Worm (Caenorhabditis elegans) whole organism, young adult: ENCODE measurements around the gene D1054.19.
A peak's percentile ranks its signal among the peaks of the same experiment; 100 is the strongest.

ENCODE experiments used
- B0035.1 ChIP-seq: sonication (generic microtip); optimal IDR thresholded peaks from 2 replicates; lab custom pipeline; 2016; ENCODE audit warnings: missing genetic modification characterization, mild to moderate bottlenecking, missing compliant biosample characterization, missing genotype, missing genetic modification reagents
- C06A6.2 ChIP-seq: fragments of 200-800 bp; sonication (Bioruptor generic); conservative IDR thresholded peaks from 2 replicates; pipeline ENCODE4 v1.3.6; 2022; ENCODE audit warnings: missing genetic modification characterization, missing compliant biosample characterization
- F10E7.11 ChIP-seq: sonication (generic microtip); optimal IDR thresholded peaks from 2 replicates; lab custom pipeline; 2017; ENCODE audit warnings: mild to moderate bottlenecking, missing genetic modification characterization, moderate library complexity, missing compliant biosample characterization
- F33H1.4 ChIP-seq: fragments of 200-800 bp; sonication (Bioruptor generic); IDR thresholded peaks from 2 replicates; pipeline ENCODE4 v1.3.6; 2022; ENCODE audit warnings: missing genetic modification reagents, missing genetic modification characterization, missing compliant biosample characterization
- F55B11.4 ChIP-seq: sonication (generic microtip); optimal IDR thresholded peaks from 2 replicates; lab custom pipeline; 2016; ENCODE audit warnings: missing compliant biosample characterization, missing genetic modification characterization, borderline replicate concordance; ENCODE audit not compliant: insufficient read depth
- F57C9.4 ChIP-seq: sonication (generic microtip); optimal IDR thresholded peaks from 2 replicates; lab custom pipeline; 2017; ENCODE audit warnings: mild to moderate bottlenecking, missing genetic modification characterization, missing compliant biosample characterization
- Y53F4B.3 ChIP-seq: fragments of 200-800 bp; sonication (Bioruptor generic); IDR thresholded peaks from 2 replicates; pipeline ENCODE4 v1.3.6; 2022; ENCODE audit warnings: missing genetic modification reagents, missing genetic modification characterization, missing compliant biosample characterization
- Y53G8AR.9 ChIP-seq: fragments of 200-800 bp; sonication (Bioruptor generic); conservative IDR thresholded peaks from 2 replicates; pipeline ENCODE4 v1.3.6; 2022; ENCODE audit warnings: missing genetic modification reagents, missing genetic modification characterization, missing compliant biosample characterization
- Y67H2A.10 ChIP-seq: fragments of 200-800 bp; sonication (Bioruptor generic); conservative IDR thresholded peaks from 2 replicates; pipeline ENCODE4 v1.3.6; 2022; ENCODE audit warnings: missing genetic modification reagents, missing genetic modification characterization, missing compliant biosample characterization
- atf-7 ChIP-seq: sonication (generic microtip); optimal IDR thresholded peaks from 2 replicates; lab custom pipeline; 2017; ENCODE audit warnings: mild to moderate bottlenecking, missing genetic modification characterization, missing compliant biosample characterization
- athp-1 ChIP-seq: sonication (generic microtip); optimal IDR thresholded peaks from 2 replicates; lab custom pipeline; 2017; ENCODE audit warnings: mild to moderate bottlenecking, missing genetic modification characterization, missing compliant biosample characterization
- attf-5 ChIP-seq: fragments of 200-800 bp; sonication (Bioruptor generic); optimal IDR thresholded peaks from 2 replicates; lab custom pipeline; 2018; ENCODE audit warnings: mild to moderate bottlenecking, missing genetic modification characterization, missing compliant biosample characterization
- bed-1 ChIP-seq: fragments of 200-800 bp; sonication (Bioruptor generic); IDR thresholded peaks from 2 replicates; pipeline ENCODE4 v1.3.6; 2022; ENCODE audit warnings: missing genetic modification reagents, missing genetic modification characterization, missing compliant biosample characterization
- cebp-1 ChIP-seq, 2 experiments: fragments of 200-800 bp in 1 of 2; sonication (Bioruptor generic) in 1 of 2; sonication (generic microtip) in 1 of 2; IDR thresholded peaks in 1 of 2; optimal IDR thresholded peaks in 1 of 2; 2 replicates each; pipeline versions ENCODE4 v1.3.6 to Lab custom; 2017 to 2022; ENCODE audit warnings: missing compliant biosample characterization in 2 of 2, missing genetic modification characterization in 2 of 2, mild to moderate bottlenecking in 1 of 2, missing genetic modification reagents in 1 of 2, moderate library complexity in 1 of 2
- ceh-91 ChIP-seq: fragments of 200-800 bp; sonication (Bioruptor generic); IDR thresholded peaks from 2 replicates; pipeline ENCODE4 v1.3.6; 2022; ENCODE audit warnings: missing genetic modification reagents, missing genetic modification characterization, missing compliant biosample characterization
- chd-7 ChIP-seq: sonication (generic microtip); optimal IDR thresholded peaks from 2 replicates; lab custom pipeline; 2016; ENCODE audit warnings: mild to moderate bottlenecking, missing genetic modification characterization, moderate library complexity, missing compliant biosample characterization
- dpff-1 ChIP-seq: sonication (generic microtip); optimal IDR thresholded peaks from 2 replicates; lab custom pipeline; 2017; ENCODE audit warnings: mild to moderate bottlenecking, missing genetic modification characterization, missing compliant biosample characterization
- efl-1 ChIP-seq: fragments of 150-350 bp; optimal IDR thresholded peaks from 2 replicates; lab custom pipeline; 2014; ENCODE audit warnings: missing biosample characterization, missing genetic modification reagents, missing genetic modification characterization
- egl-44 ChIP-seq: fragments of 200-800 bp; sonication (Bioruptor generic); IDR thresholded peaks from 2 replicates; pipeline ENCODE4 v1.3.6; 2022; ENCODE audit warnings: missing genetic modification reagents, missing genetic modification characterization, missing compliant biosample characterization
- ets-4 ChIP-seq: fragments of 200-800 bp; sonication (Bioruptor generic); optimal IDR thresholded peaks from 2 replicates; lab custom pipeline; 2018; ENCODE audit warnings: mild to moderate bottlenecking, missing genetic modification characterization, missing compliant biosample characterization
- hlh-12 ChIP-seq: sonication (generic microtip); optimal IDR thresholded peaks from 2 replicates; lab custom pipeline; 2016; ENCODE audit warnings: missing genetic modification characterization, missing compliant biosample characterization
- hmg-20 ChIP-seq: fragments of 200-800 bp; sonication (Bioruptor generic); IDR thresholded peaks from 2 replicates; pipeline ENCODE4 v1.3.6; 2022; ENCODE audit warnings: missing genetic modification reagents, missing genetic modification characterization, missing compliant biosample characterization
- lag-1 ChIP-seq: fragments of 200-800 bp; sonication (Bioruptor generic); IDR thresholded peaks from 2 replicates; pipeline ENCODE4 v1.3.6; 2022; ENCODE audit warnings: missing genetic modification reagents, missing genetic modification characterization, missing compliant biosample characterization
- let-607 ChIP-seq, 2 experiments: fragments of 200-800 bp in 1 of 2; sonication (Bioruptor generic) in 1 of 2; sonication (generic microtip) in 1 of 2; optimal IDR thresholded peaks; 2 replicates each; lab custom pipeline; 2016 to 2018; ENCODE audit warnings: mild to moderate bottlenecking in 2 of 2, missing compliant biosample characterization in 2 of 2, missing genetic modification characterization in 2 of 2, moderate library complexity in 2 of 2, missing genotype in 1 of 2
- lin-35 ChIP-seq, 3 experiments: fragments of 150-350 bp in 2 of 3; sonication (generic microtip) in 1 of 3; optimal IDR thresholded peaks; 2 replicates each; lab custom pipeline; 2014 to 2018; ENCODE audit warnings: missing biosample characterization in 3 of 3, missing genetic modification characterization in 3 of 3, missing genetic modification reagents in 3 of 3
- lin-40 ChIP-seq: sonication (generic microtip); optimal IDR thresholded peaks from 2 replicates; lab custom pipeline; 2016; ENCODE audit warnings: missing genetic modification characterization, mild to moderate bottlenecking, missing compliant biosample characterization, missing genotype, missing genetic modification reagents
- lin-54 ChIP-seq: fragments of 200-800 bp; sonication (Bioruptor generic); optimal IDR thresholded peaks from 2 replicates; lab custom pipeline; 2018; ENCODE audit warnings: mild to moderate bottlenecking, missing genetic modification characterization, missing compliant biosample characterization
- lir-1 ChIP-seq: fragments of 200-800 bp; sonication (Bioruptor generic); conservative IDR thresholded peaks from 2 replicates; pipeline ENCODE4 v1.3.6; 2022; ENCODE audit warnings: missing genetic modification reagents, missing genetic modification characterization, missing compliant biosample characterization
- lsl-1 ChIP-seq: fragments of 200-800 bp; sonication (Bioruptor generic); optimal IDR thresholded peaks from 2 replicates; lab custom pipeline; 2018; ENCODE audit warnings: mild to moderate bottlenecking, missing genetic modification characterization, moderate library complexity, missing compliant biosample characterization
- madf-10 ChIP-seq: sonication (generic microtip); optimal IDR thresholded peaks from 2 replicates; lab custom pipeline; 2016; ENCODE audit warnings: mild to moderate bottlenecking, missing genetic modification characterization, missing compliant biosample characterization
- madf-6 ChIP-seq: fragments of 200-800 bp; sonication (Bioruptor generic); IDR thresholded peaks from 2 replicates; pipeline ENCODE4 v1.3.6; 2022; ENCODE audit warnings: missing genetic modification reagents, missing genetic modification characterization, missing compliant biosample characterization
- nfyb-1 ChIP-seq: fragments of 200-800 bp; sonication (Bioruptor generic); IDR thresholded peaks from 2 replicates; pipeline ENCODE4 v1.3.6; 2022; ENCODE audit warnings: missing genetic modification reagents, missing genetic modification characterization, missing compliant biosample characterization
- nhr-179 ChIP-seq: sonication (generic microtip); optimal IDR thresholded peaks from 2 replicates; lab custom pipeline; 2016; ENCODE audit warnings: mild to moderate bottlenecking, missing genetic modification characterization, missing compliant biosample characterization
- nhr-80 ChIP-seq: sonication (generic microtip); optimal IDR thresholded peaks from 2 replicates; lab custom pipeline; 2016; ENCODE audit warnings: missing genetic modification characterization, missing compliant biosample characterization
- pha-4 ChIP-seq: fragments of 150-350 bp; sonication (generic microtip); optimal IDR thresholded peaks from 2 replicates; lab custom pipeline; 2014; ENCODE audit warnings: missing biosample characterization, missing genetic modification reagents, missing genetic modification characterization
- sea-2 ChIP-seq: fragments of 200-800 bp; sonication (Bioruptor generic); IDR thresholded peaks from 2 replicates; pipeline ENCODE4 v1.3.6; 2022; ENCODE audit warnings: missing genetic modification characterization, missing compliant biosample characterization
- snpc-4 ChIP-seq, 5 experiments: fragments of 150-350 bp in 1 of 5; sonication (generic microtip) in 4 of 5; optimal IDR thresholded peaks; 2 replicates each; lab custom pipeline; 2014 to 2018; ENCODE audit warnings: missing genetic modification characterization in 5 of 5, missing biosample characterization in 3 of 5, antibody characterized with exemption in 2 of 5, mild to moderate bottlenecking in 2 of 5, missing compliant biosample characterization in 2 of 5, missing genotype in 2 of 5, moderate library complexity in 2 of 5, missing genetic modification reagents in 1 of 5
- somi-1 ChIP-seq: fragments of 200-800 bp; sonication (Bioruptor generic); optimal IDR thresholded peaks from 2 replicates; lab custom pipeline; 2018; ENCODE audit warnings: mild to moderate bottlenecking, missing genetic modification characterization, missing compliant biosample characterization
- tbp1 ChIP-seq: fragments of 200-800 bp; sonication (Bioruptor generic); optimal IDR thresholded peaks from 2 replicates; lab custom pipeline; 2018; ENCODE audit warnings: mild to moderate bottlenecking, missing genetic modification characterization, missing compliant biosample characterization
- tbx-9 ChIP-seq: sonication (generic microtip); optimal IDR thresholded peaks from 2 replicates; lab custom pipeline; 2016; ENCODE audit warnings: borderline replicate concordance, missing genetic modification characterization, inconsistent platforms, missing compliant biosample characterization
- tlf-1 ChIP-seq: fragments of 200-800 bp; sonication (Bioruptor generic); optimal IDR thresholded peaks from 2 replicates; lab custom pipeline; 2018; ENCODE audit warnings: mild to moderate bottlenecking, missing genetic modification characterization, missing compliant biosample characterization
- unc-62 ChIP-seq: fragments of 150-350 bp; optimal IDR thresholded peaks from 2 replicates; lab custom pipeline; 2014; ENCODE audit warnings: missing biosample characterization, missing genetic modification reagents, missing genetic modification characterization
- zfh-2 ChIP-seq: fragments of 200-800 bp; sonication (Bioruptor generic); conservative IDR thresholded peaks from 2 replicates; pipeline ENCODE4 v1.3.6; 2022; ENCODE audit warnings: missing genetic modification reagents, missing genetic modification characterization, missing compliant biosample characterization
- ztf-22 ChIP-seq: fragments of 200-800 bp; sonication (Bioruptor generic); optimal IDR thresholded peaks from 2 replicates; lab custom pipeline; 2018; ENCODE audit warnings: mild to moderate bottlenecking, missing genetic modification characterization, moderate library complexity, missing compliant biosample characterization
- ztf-26 ChIP-seq: sonication (generic microtip); optimal IDR thresholded peaks from 2 replicates; lab custom pipeline; 2017; ENCODE audit warnings: missing genetic modification characterization, missing compliant biosample characterization
- ztf-28 ChIP-seq: fragments of 200-800 bp; sonication (Bioruptor generic); IDR thresholded peaks from 2 replicates; pipeline ENCODE4 v1.3.6; 2022; ENCODE audit warnings: missing genetic modification reagents, missing genetic modification characterization, missing compliant biosample characterization
- ztf-3 ChIP-seq: fragments of 200-800 bp; sonication (Bioruptor generic); optimal IDR thresholded peaks from 2 replicates; lab custom pipeline; 2018; ENCODE audit warnings: mild to moderate bottlenecking, missing genetic modification characterization, missing compliant biosample characterization
- ztf-6 ChIP-seq: fragments of 200-800 bp; sonication (Bioruptor generic); IDR thresholded peaks from 2 replicates; pipeline ENCODE4 v1.3.6; 2022; ENCODE audit warnings: missing genetic modification reagents, missing genetic modification characterization, missing compliant biosample characterization

Gene D1054.19

ce11 chrV:10802060-10802459 lies 6.5 kb downstream of the D1054.19 start:
- TF ChIP-seq nhr-80 (peak; percentile 89), lin-54 (GFP tag; lab: Kevin White, UChicago) (peak; percentile 41), F55B11.4 (tag; lab: Kevin White, UChicago) (no peak), lin-35 (GFP tag; optimal IDR thresholded peaks at IDR 0.05; lab: Kevin White, UChicago) (no peak), F10E7.11 (tag; lab: Kevin White, UChicago) (no peak), let-607 (tag; optimal IDR thresholded peaks at IDR 0.05; lab: Kevin White, UChicago) (peak in 1 of 2 experiments; percentile 73), madf-6 (no peak), egl-44 (no peak), ztf-22 (GFP tag; lab: Kevin White, UChicago) (peak; percentile 90), C06A6.2 (GFP tag; lab: Robert Waterston, UW) (no peak), efl-1 (GFP tag; lab: Kevin White, UChicago) (no peak), somi-1 (no peak), lsl-1 (GFP tag; lab: Kevin White, UChicago) (no peak), madf-10 (tag; lab: Kevin White, UChicago) (peak; percentile 46), ztf-3 (no peak), pha-4 (tag; lab: Kevin White, UChicago) (peak; percentile 46), atf-7 (peak; percentile 91), nhr-179 (tag; lab: Kevin White, UChicago) (no peak), tbp1 (GFP tag; lab: Kevin White, UChicago) (peak; percentile 40), attf-5 (GFP tag; lab: Kevin White, UChicago) (no peak), ets-4 (peak; percentile 24), dpff-1 (tag; lab: Kevin White, UChicago) (no peak), snpc-4 (GFP tag; optimal IDR thresholded peaks at IDR 0.05; lab: Kevin White, UChicago) (no peak), snpc-4 (tag; optimal IDR thresholded peaks at IDR 0.05; lab: Kevin White, UChicago) (peak in 1 of 4 experiments; percentile 16), Y53F4B.3 (GFP tag; lab: Robert Waterston, UW) (no peak), zfh-2 (GFP tag; lab: Robert Waterston, UW) (no peak), athp-1 (tag; lab: Kevin White, UChicago) (no peak), Y53G8AR.9 (GFP tag; lab: Robert Waterston, UW) (no peak), ztf-26 (tag; lab: Kevin White, UChicago) (no peak), tlf-1 (GFP tag; lab: Kevin White, UChicago) (no peak), ceh-91 (GFP tag; lab: Robert Waterston, UW) (no peak), lag-1 (GFP tag; lab: Robert Waterston, UW) (no peak), unc-62 (peak; percentile 69), B0035.1 (no peak), nfyb-1 (GFP tag; lab: Robert Waterston, UW) (0 out of 2 replicates have a peak, but pooled peaks have one; percentile 17), ztf-28 (GFP tag; lab: Robert Waterston, UW) (no peak), lir-1 (GFP tag; lab: Robert Waterston, UW) (no peak), Y67H2A.10 (no peak), tbx-9 (tag; lab: Kevin White, UChicago) (no peak), cebp-1 (GFP tag; IDR thresholded peaks at IDR 0.05; lab: Robert Waterston, UW) (no peak), cebp-1 (tag; optimal IDR thresholded peaks at IDR 0.05; lab: Kevin White, UChicago) (peak; percentile 42), F57C9.4 (tag; lab: Kevin White, UChicago) (no peak), hlh-12 (tag; lab: Kevin White, UChicago) (no peak), lin-40 (tag; lab: Kevin White, UChicago) (no peak), bed-1 (no peak), F33H1.4 (no peak), chd-7 (tag; lab: Kevin White, UChicago) (peak; percentile 8), ztf-6 (no peak), hmg-20 (GFP tag; lab: Robert Waterston, UW) (no peak), sea-2 (GFP tag; lab: Robert Waterston, UW) (no peak)
